Fruit fly (Drosophila melanogaster): ENCODE data around the gene Hpf1.

Gene Hpf1

DNA sequence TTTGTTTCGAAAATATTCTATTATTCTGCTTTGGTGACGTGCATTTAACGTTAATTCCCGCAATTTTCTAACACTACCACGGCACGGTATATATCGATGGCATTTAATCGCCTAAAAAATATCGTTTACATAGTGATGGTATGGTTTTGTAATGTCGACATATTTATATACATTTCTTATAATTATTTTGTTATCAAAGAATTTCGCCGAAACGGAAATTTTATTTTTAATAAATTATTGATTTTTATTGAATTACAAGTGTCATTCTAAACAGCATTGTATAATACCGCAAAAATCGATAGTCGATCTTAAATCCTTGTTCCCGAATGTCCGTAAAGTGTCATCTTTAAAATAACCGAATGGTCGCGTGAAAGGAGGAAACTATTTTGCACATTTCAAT is 32.8 kb downstream of the Hpf1 start, which contains the start of the genes Sec20 and dgrn (continued):
- TF ChIP-seq CG12155 (GFP tag; optimal IDR thresholded peaks at IDR 0.05) (peak; percentile 75), Dek (tag; optimal IDR thresholded peaks at IDR 0.05) (peak; percentile 62), ERR (GFP tag; optimal IDR thresholded peaks at IDR 0.05) (no peak), sna (GFP tag; IDR thresholded peaks at IDR 0.05; ENCODE audit: partially characterized antibody) (peak; percentile 95), crc (GFP tag; optimal IDR thresholded peaks at IDR 0.05) (no peak), CG7745 (tag; optimal IDR thresholded peaks at IDR 0.05) (no peak), p53 (GFP tag; optimal IDR thresholded peaks at IDR 0.05) (no peak), Neu2 (GFP tag; optimal IDR thresholded peaks at IDR 0.05; ENCODE audit: borderline replicate concordance) (no peak), CG8089 (GFP tag; optimal IDR thresholded peaks at IDR 0.05) (no peak), Med (GFP tag) (peak; percentile 79), E2f2 (GFP tag; IDR thresholded peaks at IDR 0.05) (peak; percentile 69), CG6654 (GFP tag; optimal IDR thresholded peaks at IDR 0.05) (no peak), btn (GFP tag; optimal IDR thresholded peaks at IDR 0.05) (no peak), Mrtf (GFP tag; IDR thresholded peaks at IDR 0.05) (0 out of 3 replicates have a peak, but pooled peaks have one; percentile 23), fd64A (GFP tag; optimal IDR thresholded peaks at IDR 0.05) (no peak), Ada2b (GFP tag; IDR thresholded peaks at IDR 0.05) (peak; percentile 33; the same call in 1 of the 2 replicates), CG6254 (GFP tag; optimal IDR thresholded peaks at IDR 0.05) (no peak), CG10654 (GFP tag; optimal IDR thresholded peaks at IDR 0.05) (peak; percentile 50), Hand (GFP tag; optimal IDR thresholded peaks at IDR 0.05) (no peak), lab (GFP tag; optimal IDR thresholded peaks at IDR 0.05) (peak; percentile 71), CG14667 (GFP tag; IDR thresholded peaks at IDR 0.05) (no peak), CG10565 (GFP tag; optimal IDR thresholded peaks at IDR 0.05) (no peak), CG32532 (GFP tag; IDR thresholded peaks at IDR 0.05) (peak; percentile 60), pum (GFP tag; optimal IDR thresholded peaks at IDR 0.05) (peak; percentile 4), CG2199 (GFP tag; IDR thresholded peaks at IDR 0.05) (0 out of 3 replicates have a peak, but pooled peaks have one; percentile 28), aop (GFP tag; IDR thresholded peaks at IDR 0.05) (no peak), Eip74EF (GFP tag; optimal IDR thresholded peaks at IDR 0.05) (no peak), Hr3 (GFP tag; optimal IDR thresholded peaks at IDR 0.05) (peak; percentile 73), CG18476 (GFP tag; optimal IDR thresholded peaks at IDR 0.05) (peak; percentile 52), hbn (GFP tag; IDR thresholded peaks at IDR 0.05; ENCODE audit: partially characterized antibody) (peak; percentile 94), tna (GFP tag; IDR thresholded peaks at IDR 0.05; ENCODE audit: partially characterized antibody) (peak; percentile 87), gce (GFP tag; IDR thresholded peaks at IDR 0.05) (no peak), jumu (GFP tag; optimal IDR thresholded peaks at IDR 0.05) (peak; percentile 23), CG10267 (tag; optimal IDR thresholded peaks at IDR 0.05) (peak; percentile 97), stwl (tag; optimal IDR thresholded peaks at IDR 0.05) (peak; percentile 90), CG34224 (GFP tag; IDR thresholded peaks at IDR 0.05; ENCODE audit: partially characterized antibody) (peak; percentile 90), ash1 (GFP tag; optimal IDR thresholded peaks at IDR 0.05) (no peak), Optix (GFP tag; IDR thresholded peaks at IDR 0.05) (no peak), sug (tag; optimal IDR thresholded peaks at IDR 0.05) (peak; percentile 79), dati (GFP tag; IDR thresholded peaks at IDR 0.05) (no peak), emc (GFP tag; optimal IDR thresholded peaks at IDR 0.05) (no peak), CG9876 (GFP tag; optimal IDR thresholded peaks at IDR 0.05) (no peak), D19B (GFP tag; optimal IDR thresholded peaks at IDR 0.05) (peak; percentile 38), bcd (GFP tag; optimal IDR thresholded peaks at IDR 0.05) (peak; percentile 62), CG6689 (GFP tag; IDR thresholded peaks at IDR 0.05) (peak; percentile 47; the same call in 1 of the 2 replicates), Bdp1 (GFP tag; optimal IDR thresholded peaks at IDR 0.05) (no peak), sd (tag; optimal IDR thresholded peaks at IDR 0.05) (peak; percentile 75), row (GFP tag; IDR thresholded peaks at IDR 0.05) (peak; percentile 89), NC2α (GFP tag; optimal IDR thresholded peaks at IDR 0.05) (no peak), Lim3 (GFP tag; IDR thresholded peaks at IDR 0.05) (no peak), CG34376 (GFP tag; optimal IDR thresholded peaks at IDR 0.05) (peak; percentile 1)

Measured in whole organism, embryonic.